Worm (Caenorhabditis elegans): ENCODE measurements around the gene erh-2.

The erh-2 gene

ce11 chrIII:4643262-4643661 is 50.2 kb downstream of the erh-2 start, which contains the start of gene pfas-1:
Gene pfas-1, minus strand, starts transcription at chrIII:4643310.
- TF ChIP-seq med-1 (GFP tag; optimal IDR thresholded peaks at IDR 0.05; ENCODE audit: insufficient read depth) (no peak), klf-2 (GFP tag; conservative IDR thresholded peaks at IDR 0.05) (no peak), T22C8.4 (GFP tag; IDR thresholded peaks at IDR 0.05) (no peak), ztf-23 (GFP tag; IDR thresholded peaks at IDR 0.05) (no peak), flt-1 (GFP tag; IDR thresholded peaks at IDR 0.05) (no peak), cog-1 (tag; optimal IDR thresholded peaks at IDR 0.05) (no peak), ref-1 (GFP tag; conservative IDR thresholded peaks at IDR 0.05) (no peak), tab-1 (GFP tag; IDR thresholded peaks at IDR 0.05) (no peak), ztf-29 (GFP tag; IDR thresholded peaks at IDR 0.05) (no peak)
